Worm (Caenorhabditis elegans): ENCODE data around the gene vha-18.

DNA sequence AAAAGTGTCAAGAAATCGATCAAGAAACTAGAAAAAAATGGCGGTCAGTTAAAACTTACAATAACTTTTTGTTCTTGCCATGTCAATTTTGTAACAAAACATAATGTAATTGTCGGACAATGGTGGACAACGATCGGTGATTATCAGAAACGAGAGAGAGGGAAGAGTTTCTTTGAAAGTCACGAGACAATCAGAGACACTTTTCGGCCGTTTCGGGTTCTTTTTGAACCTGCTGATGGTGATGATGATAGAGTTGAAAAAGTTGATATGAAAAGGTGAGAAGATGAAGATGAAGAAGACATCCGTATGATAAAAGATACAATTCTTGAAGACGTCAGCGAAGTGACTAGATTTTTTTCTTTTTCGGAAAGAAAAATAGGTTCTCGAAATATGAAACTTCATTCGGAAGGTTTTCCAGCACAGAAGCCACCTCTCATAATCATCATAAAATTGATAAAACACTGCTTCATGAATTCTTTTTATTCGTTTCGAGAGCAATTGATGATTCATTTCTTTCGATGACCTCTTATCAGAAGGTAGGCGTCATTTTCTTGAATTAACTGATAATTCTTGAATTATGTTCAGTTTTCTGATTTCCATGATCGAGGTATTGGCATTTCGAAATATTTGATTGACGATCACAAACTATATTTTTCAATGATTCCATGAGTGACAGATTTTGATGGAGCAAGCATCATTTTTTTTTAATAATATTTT lies 13.6 kb upstream of the vha-18 start:
- TF ChIP-seq W03F9.2 (tag; optimal IDR thresholded peaks at IDR 0.05), result no peak
- TF ChIP-seq him-1 (tag; optimal IDR thresholded peaks at IDR 0.05), result no peak
